Worm (Caenorhabditis elegans): ENCODE results near the gene del-7.

The del-7 gene

ce11 chrIV:7789521-7789949 is 29.3 kb downstream of the del-7 start, which contains the start of gene imp-3 (continued):
- TF ChIP-seq egl-44 (GFP tag; IDR thresholded peaks at IDR 0.05) (0 out of 2 replicates have a peak, but pooled peaks have one; percentile 48), Y56A3A.18 (GFP tag; IDR thresholded peaks at IDR 0.05) (peak; percentile 56; the same call in 1 of the 2 replicates), F52B5.7 (tag; optimal IDR thresholded peaks at IDR 0.05) (peak; percentile 84), fkh-3 (tag; optimal IDR thresholded peaks at IDR 0.05) (no peak), xnd-1 (tag; optimal IDR thresholded peaks at IDR 0.05) (peak; percentile 23), atf-7 (tag; optimal IDR thresholded peaks at IDR 0.05) (peak; percentile 79), ets-4 (GFP tag; optimal IDR thresholded peaks at IDR 0.05) (no peak), die-1 (tag; optimal IDR thresholded peaks at IDR 0.05) (no peak), unc-130 (GFP tag; optimal IDR thresholded peaks at IDR 0.05) (peak; percentile 11), ama-1 (optimal IDR thresholded peaks at IDR 0.05) (peak; percentile 95), ama-1 (GFP tag; optimal IDR thresholded peaks at IDR 0.05) (peak; percentile 51 to 81), athp-1 (tag; optimal IDR thresholded peaks at IDR 0.05) (peak; percentile 88), ztf-3 (GFP tag; optimal IDR thresholded peaks at IDR 0.05) (no peak), hrde-1 (tag; optimal IDR thresholded peaks at IDR 0.05; ENCODE audit: borderline replicate concordance) (peak; percentile 70), somi-1 (GFP tag; optimal IDR thresholded peaks at IDR 0.05) (no peak), lir-1 (GFP tag; conservative IDR thresholded peaks at IDR 0.05) (0 out of 2 replicates have a peak, but pooled peaks have one; percentile 22), ceh-27 (GFP tag; optimal IDR thresholded peaks at IDR 0.05) (peak; percentile 7), nhr-80 (tag; optimal IDR thresholded peaks at IDR 0.05) (peak; percentile 22), lsy-27 (tag; optimal IDR thresholded peaks at IDR 0.05; ENCODE audit: borderline replicate concordance, insufficient read depth) (no peak), attf-5 (GFP tag; optimal IDR thresholded peaks at IDR 0.05) (peak; percentile 74), snpc-4 (GFP tag; optimal IDR thresholded peaks at IDR 0.05) (no peak), snpc-4 (tag; optimal IDR thresholded peaks at IDR 0.05) (peak in 2 of 4 experiments; percentile 27 to 44), lin-54 (GFP tag; optimal IDR thresholded peaks at IDR 0.05) (peak; percentile 43), C17E4.6 (GFP tag; IDR thresholded peaks at IDR 0.05) (peak; percentile 54; the same call in 1 of the 2 replicates), mcd-1 (GFP tag; IDR thresholded peaks at IDR 0.05) (peak; percentile 73), ekl-4 (GFP tag; IDR thresholded peaks at IDR 0.05) (peak; percentile 83), attf-3 (GFP tag; conservative IDR thresholded peaks at IDR 0.05) (0 out of 2 replicates have a peak, but pooled peaks have one; percentile 27), madf-10 (tag; optimal IDR thresholded peaks at IDR 0.05) (peak; percentile 45), lag-1 (GFP tag; IDR thresholded peaks at IDR 0.05) (no peak), hlh-26 (GFP tag; conservative IDR thresholded peaks at IDR 0.05) (no peak), zfh-2 (GFP tag; conservative IDR thresholded peaks at IDR 0.05) (no peak), F57C9.4 (tag; optimal IDR thresholded peaks at IDR 0.05) (peak; percentile 53), ztf-22 (GFP tag; optimal IDR thresholded peaks at IDR 0.05) (no peak), ztf-26 (tag; optimal IDR thresholded peaks at IDR 0.05) (no peak), rcor-1 (GFP tag; IDR thresholded peaks at IDR 0.05) (peak; percentile 46; the same call in 1 of the 2 replicates), pbrm-1 (GFP tag; IDR thresholded peaks at IDR 0.05) (peak; percentile 62), mes-4 (tag; optimal IDR thresholded peaks at IDR 0.05) (no peak), Y53G8AR.9 (GFP tag; conservative IDR thresholded peaks at IDR 0.05) (peak; percentile 95), lin-35 (GFP tag; optimal IDR thresholded peaks at IDR 0.05) (peak in 1 of 3 experiments; percentile 65), madf-8 (GFP tag; conservative IDR thresholded peaks at IDR 0.05) (0 out of 2 replicates have a peak, but pooled peaks have one; percentile 10), F57A8.1 (GFP tag; optimal IDR thresholded peaks at IDR 0.05) (no peak), ceh-40 (GFP tag; IDR thresholded peaks at IDR 0.05) (peak; percentile 76), lin-40 (tag; optimal IDR thresholded peaks at IDR 0.05) (peak; percentile 60), T07F8.4 (tag; optimal IDR thresholded peaks at IDR 0.05) (no peak), F49E8.2 (tag; optimal IDR thresholded peaks at IDR 0.05; ENCODE audit: insufficient read depth) (peak; percentile 81), nhr-27 (tag; optimal IDR thresholded peaks at IDR 0.05) (no peak), rpc-1 (optimal IDR thresholded peaks at IDR 0.05) (no peak), rpc-1 (tag; optimal IDR thresholded peaks at IDR 0.05) (no peak), F10E7.11 (tag; optimal IDR thresholded peaks at IDR 0.05) (peak; percentile 69)
